Fruit fly (Drosophila melanogaster) S2 (cell line): Measurements from ENCODE around the gene Glut4EF.

Experiments used
- CG8478 ChIP-seq: fragments of >200 bp; optimal IDR thresholded peaks from 2 replicates; lab custom pipeline; 2018
- CTCF ChIP-seq, 2 experiments: fragments of >200 bp; optimal IDR thresholded peaks; 2 replicates each; lab custom pipeline; 2018

DNA sequence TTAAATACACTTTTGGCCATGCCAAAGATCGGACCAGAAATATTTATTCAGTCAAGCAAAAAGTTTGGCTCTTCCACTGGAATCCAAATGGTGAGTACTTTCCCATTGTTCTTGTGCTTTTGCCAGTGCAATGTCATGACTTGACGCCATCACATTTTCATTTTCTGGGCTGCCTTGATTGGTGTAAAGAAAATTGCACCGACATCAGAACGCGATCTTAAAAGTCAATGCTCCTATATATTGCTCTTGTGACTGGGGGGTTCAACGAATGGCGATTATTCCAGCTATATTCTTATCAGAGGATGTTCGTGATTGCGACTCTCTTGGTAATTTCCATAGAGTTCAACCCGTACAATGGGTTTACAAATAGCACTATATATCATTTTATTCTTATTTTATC lies 166.0 kb downstream of the Glut4EF start:
- TF ChIP-seq CG8478 (lab: Kevin White, UChicago) (no peak), CTCF (optimal IDR thresholded peaks at IDR 0.05; lab: Kevin White, UChicago) (no peak)
